Worm (Caenorhabditis elegans): ENCODE measurements around the gene F18H3.1.

Gene F18H3.1

DNA sequence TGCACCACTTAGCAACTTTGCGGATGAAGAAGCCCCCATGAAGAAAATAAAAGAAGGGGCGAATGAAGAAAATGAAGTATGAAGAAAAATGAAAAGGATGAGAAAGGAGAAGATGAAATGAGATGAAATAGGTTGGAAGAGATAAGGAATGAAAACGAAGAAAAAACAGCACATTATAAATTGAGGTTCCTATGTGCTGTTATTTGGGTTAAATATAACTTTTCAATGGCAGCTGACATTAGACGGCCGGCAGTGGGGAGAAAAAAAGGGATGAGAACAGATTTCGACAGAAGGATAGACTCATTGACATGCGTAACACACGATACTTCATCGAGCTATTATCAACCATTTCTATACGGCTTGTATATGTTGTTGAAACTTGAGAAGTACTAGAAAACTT lies 42.5 kb downstream of the F18H3.1 start:
- no peak for TF ChIP-seq nhr-76 (tag; optimal IDR thresholded peaks at IDR 0.05)
- no peak for TF ChIP-seq skn-1 (tag; optimal IDR thresholded peaks at IDR 0.05)
- no peak for TF ChIP-seq nhr-41 (GFP tag; IDR thresholded peaks at IDR 0.05)
- no peak for TF ChIP-seq pqm-1 (tag; optimal IDR thresholded peaks at IDR 0.05)
- TF ChIP-seq attf-4 (tag; optimal IDR thresholded peaks at IDR 0.05), result no peak
- TF ChIP-seq zag-1 (tag; optimal IDR thresholded peaks at IDR 0.05), result no peak
- no peak for TF ChIP-seq dve-1 (tag; optimal IDR thresholded peaks at IDR 0.05; ENCODE audit: insufficient read depth)
- no peak for TF ChIP-seq madf-5 (GFP tag; IDR thresholded peaks at IDR 0.05)
- no peak for TF ChIP-seq ztf-7 (tag; optimal IDR thresholded peaks at IDR 0.05)
- TF ChIP-seq R02D3.7 (tag; optimal IDR thresholded peaks at IDR 0.05), result no peak
- TF ChIP-seq lim-7 (GFP tag; IDR thresholded peaks at IDR 0.05), result no peak
- no peak for TF ChIP-seq tra-1 (GFP tag; IDR thresholded peaks at IDR 0.05)
- TF ChIP-seq unc-62 (GFP tag; optimal IDR thresholded peaks at IDR 0.05 in 1 of 2), result no peak
- no peak for TF ChIP-seq unc-62 (tag; optimal IDR thresholded peaks at IDR 0.05)
- TF ChIP-seq snpc-4 (tag; optimal IDR thresholded peaks at IDR 0.05), result no peak
- no peak for TF ChIP-seq spr-3 (GFP tag; optimal IDR thresholded peaks at IDR 0.05)
- no peak for TF ChIP-seq lin-38 (GFP tag; IDR thresholded peaks at IDR 0.05)
- TF ChIP-seq unc-39 (tag; optimal IDR thresholded peaks at IDR 0.05), result no peak
- no peak for TF ChIP-seq zfp-2 (tag; optimal IDR thresholded peaks at IDR 0.05)
- no peak for TF ChIP-seq tag-97 (GFP tag; IDR thresholded peaks at IDR 0.05)
- no peak for TF ChIP-seq sdz-12 (GFP tag; optimal IDR thresholded peaks at IDR 0.05)

DNA sequence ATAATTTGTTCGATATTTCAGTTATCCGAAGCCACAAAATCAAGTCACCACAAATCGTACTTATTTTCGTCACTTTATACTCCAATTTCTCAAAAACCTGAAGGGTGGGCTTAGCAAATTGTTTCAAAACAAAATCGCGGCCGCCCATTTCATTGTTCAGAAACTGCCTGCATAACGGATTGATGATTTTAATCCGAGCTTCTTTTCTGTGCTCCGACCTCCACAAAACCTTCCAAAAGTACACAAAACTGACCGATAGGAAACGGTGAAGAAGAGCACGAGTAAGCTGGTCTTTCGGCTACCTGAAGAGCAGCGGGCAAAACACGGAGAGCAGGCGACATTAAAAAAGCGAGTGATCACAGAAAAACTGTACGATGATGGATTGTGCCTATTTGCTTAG lies 47.0 kb downstream of the F18H3.1 start, which contains the start of gene R01E6.2:
R01E6.2 (minus strand) TSS at position 101 of the 400 bp plus-strand sequence.
- TF ChIP-seq lin-39 (tag; optimal IDR thresholded peaks at IDR 0.05) (no peak), unc-62 (GFP tag; optimal IDR thresholded peaks at IDR 0.05 in 1 of 2) (no peak), unc-62 (tag; optimal IDR thresholded peaks at IDR 0.05) (no peak), egl-43 (GFP tag; IDR thresholded peaks at IDR 0.05) (no peak), set-16 (GFP tag; IDR thresholded peaks at IDR 0.05) (no peak), Y105C5A.15 (GFP tag; IDR thresholded peaks at IDR 0.05) (no peak), F10B5.3 (tag; optimal IDR thresholded peaks at IDR 0.05) (no peak), dpl-1 (GFP tag; optimal IDR thresholded peaks at IDR 0.05) (no peak), cey-2 (tag; optimal IDR thresholded peaks at IDR 0.05; ENCODE audit: borderline replicate concordance, insufficient read depth) (no peak), tag-97 (GFP tag; IDR thresholded peaks at IDR 0.05) (no peak), arid-1 (GFP tag; conservative IDR thresholded peaks at IDR 0.05) (no peak), spr-3 (GFP tag; optimal IDR thresholded peaks at IDR 0.05) (no peak), pha-4 (GFP tag; IDR thresholded peaks at IDR 0.05) (no peak), pha-4 (tag; optimal IDR thresholded peaks at IDR 0.05) (no peak), nhr-11 (tag; optimal IDR thresholded peaks at IDR 0.05) (no peak), ceh-82 (tag; optimal IDR thresholded peaks at IDR 0.05) (no peak), nhr-77 (tag; optimal IDR thresholded peaks at IDR 0.05) (no peak), mdt-29 (GFP tag; IDR thresholded peaks at IDR 0.05) (no peak)

DNA sequence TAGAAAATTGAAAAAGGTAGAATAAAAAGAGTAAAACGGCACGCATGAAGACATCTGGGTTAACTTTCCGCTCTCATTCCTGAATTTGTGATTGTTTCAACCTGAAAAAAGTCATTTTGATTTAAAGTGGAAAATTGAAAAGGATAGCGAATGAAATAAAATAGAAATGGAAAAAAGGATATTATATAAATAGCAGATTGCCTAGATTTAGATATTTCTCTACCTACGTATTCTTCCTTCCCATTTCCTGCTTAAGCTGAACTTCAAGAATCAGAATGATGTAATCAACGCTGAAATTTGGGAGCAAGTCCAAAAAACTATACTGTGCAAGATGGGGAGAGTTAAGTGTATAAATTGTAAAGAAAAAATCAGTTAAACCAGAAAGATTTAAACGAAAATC lies 50.4 kb downstream of the F18H3.1 start, which contains the start of gene R01E6.7:
R01E6.7 (minus strand) TSS at position 101 of the 400 bp plus-strand sequence.
- TF ChIP-seq cey-2 (tag; optimal IDR thresholded peaks at IDR 0.05; ENCODE audit: borderline replicate concordance, insufficient read depth) (no peak), nhr-25 (tag; optimal IDR thresholded peaks at IDR 0.05; ENCODE audit: borderline replicate concordance, insufficient read depth) (no peak), zip-2 (tag; optimal IDR thresholded peaks at IDR 0.05) (no peak), madf-5 (GFP tag; IDR thresholded peaks at IDR 0.05) (no peak), aly-2 (tag; optimal IDR thresholded peaks at IDR 0.05) (no peak), attf-4 (tag; optimal IDR thresholded peaks at IDR 0.05) (no peak), nhr-48 (tag; optimal IDR thresholded peaks at IDR 0.05) (no peak), skn-1 (tag; optimal IDR thresholded peaks at IDR 0.05) (no peak), lin-29 (GFP tag; IDR thresholded peaks at IDR 0.05) (no peak), F26F4.8 (GFP tag; conservative IDR thresholded peaks at IDR 0.05) (no peak), sdz-12 (GFP tag; optimal IDR thresholded peaks at IDR 0.05) (no peak), hlh-11 (tag; optimal IDR thresholded peaks at IDR 0.05) (no peak), aha-1 (tag) (no peak)

Measured in whole organism, L4 larva.